Worm (Caenorhabditis elegans) whole organism, young adult: ENCODE results near the gene T19C3.6.

ENCODE experiments used
- B0336.3 ChIP-seq: fragments of 200-800 bp; sonication (Bioruptor generic); IDR thresholded peaks from 2 replicates; pipeline ENCODE4 v1.3.6; 2022; ENCODE audit warnings: missing genetic modification characterization, missing compliant biosample characterization
- C17E4.6 ChIP-seq: fragments of 200-800 bp; sonication (Bioruptor generic); IDR thresholded peaks from 2 replicates; pipeline ENCODE4 v1.3.6; 2022; ENCODE audit warnings: missing genetic modification reagents, missing genetic modification characterization, missing compliant biosample characterization
- F33H1.4 ChIP-seq: fragments of 200-800 bp; sonication (Bioruptor generic); IDR thresholded peaks from 2 replicates; pipeline ENCODE4 v1.3.6; 2022; ENCODE audit warnings: missing genetic modification reagents, missing genetic modification characterization, missing compliant biosample characterization
- F52B5.7 ChIP-seq: sonication (generic microtip); optimal IDR thresholded peaks from 2 replicates; lab custom pipeline; 2016; ENCODE audit warnings: mild to moderate bottlenecking, missing genetic modification characterization, missing compliant biosample characterization
- F55B11.4 ChIP-seq: sonication (generic microtip); optimal IDR thresholded peaks from 2 replicates; lab custom pipeline; 2016; ENCODE audit warnings: missing compliant biosample characterization, missing genetic modification characterization, borderline replicate concordance; ENCODE audit not compliant: insufficient read depth
- F57A8.1 ChIP-seq: fragments of 200-800 bp; sonication (Bioruptor generic); optimal IDR thresholded peaks from 2 replicates; lab custom pipeline; 2018; ENCODE audit warnings: mild to moderate bottlenecking, missing genetic modification characterization, moderate library complexity, missing compliant biosample characterization
- K11D2.4 ChIP-seq: fragments of 200-800 bp; sonication (Bioruptor generic); IDR thresholded peaks from 2 replicates; pipeline ENCODE4 v1.3.6; 2022; ENCODE audit warnings: missing genetic modification reagents, missing genetic modification characterization, missing compliant biosample characterization
- T07F8.4 ChIP-seq: sonication (generic microtip); optimal IDR thresholded peaks from 2 replicates; lab custom pipeline; 2016; ENCODE audit warnings: mild to moderate bottlenecking, missing genetic modification characterization, moderate library complexity, missing compliant biosample characterization
- Y67H2A.10 ChIP-seq: fragments of 200-800 bp; sonication (Bioruptor generic); conservative IDR thresholded peaks from 2 replicates; pipeline ENCODE4 v1.3.6; 2022; ENCODE audit warnings: missing genetic modification reagents, missing genetic modification characterization, missing compliant biosample characterization
- ZK185.1 ChIP-seq: sonication (generic microtip); optimal IDR thresholded peaks from 2 replicates; lab custom pipeline; 2016; ENCODE audit warnings: mild to moderate bottlenecking, missing genetic modification characterization, missing compliant biosample characterization; ENCODE audit not compliant: poor library complexity, severe bottlenecking
- aptf-3 ChIP-seq: fragments of 200-800 bp; sonication (Bioruptor generic); IDR thresholded peaks from 2 replicates; pipeline ENCODE4 v1.3.6; 2022; ENCODE audit warnings: missing genetic modification characterization, missing compliant biosample characterization
- atf-7 ChIP-seq: sonication (generic microtip); optimal IDR thresholded peaks from 2 replicates; lab custom pipeline; 2017; ENCODE audit warnings: mild to moderate bottlenecking, missing genetic modification characterization, missing compliant biosample characterization
- athp-1 ChIP-seq: sonication (generic microtip); optimal IDR thresholded peaks from 2 replicates; lab custom pipeline; 2017; ENCODE audit warnings: mild to moderate bottlenecking, missing genetic modification characterization, missing compliant biosample characterization
- cebp-2 ChIP-seq: fragments of 200-800 bp; sonication (Bioruptor generic); IDR thresholded peaks from 2 replicates; pipeline ENCODE4 v1.3.6; 2022; ENCODE audit warnings: missing genetic modification characterization, missing compliant biosample characterization
- die-1 ChIP-seq: sonication (generic microtip); optimal IDR thresholded peaks from 2 replicates; lab custom pipeline; 2016; ENCODE audit warnings: missing genotype, mild to moderate bottlenecking, missing genetic modification characterization, missing compliant biosample characterization
- egl-18 ChIP-seq: fragments of 200-800 bp; sonication (Bioruptor generic); IDR thresholded peaks from 2 replicates; pipeline ENCODE4 v1.3.6; 2022; ENCODE audit warnings: missing genetic modification reagents, missing genetic modification characterization, missing compliant biosample characterization
- ets-4 ChIP-seq: fragments of 200-800 bp; sonication (Bioruptor generic); optimal IDR thresholded peaks from 2 replicates; lab custom pipeline; 2018; ENCODE audit warnings: mild to moderate bottlenecking, missing genetic modification characterization, missing compliant biosample characterization
- hmg-20 ChIP-seq: fragments of 200-800 bp; sonication (Bioruptor generic); IDR thresholded peaks from 2 replicates; pipeline ENCODE4 v1.3.6; 2022; ENCODE audit warnings: missing genetic modification reagents, missing genetic modification characterization, missing compliant biosample characterization
- lag-1 ChIP-seq: fragments of 200-800 bp; sonication (Bioruptor generic); IDR thresholded peaks from 2 replicates; pipeline ENCODE4 v1.3.6; 2022; ENCODE audit warnings: missing genetic modification reagents, missing genetic modification characterization, missing compliant biosample characterization
- lsl-1 ChIP-seq: fragments of 200-800 bp; sonication (Bioruptor generic); optimal IDR thresholded peaks from 2 replicates; lab custom pipeline; 2018; ENCODE audit warnings: mild to moderate bottlenecking, missing genetic modification characterization, moderate library complexity, missing compliant biosample characterization
- lsy-27 ChIP-seq: sonication (generic microtip); optimal IDR thresholded peaks from 2 replicates; lab custom pipeline; 2017; ENCODE audit warnings: missing genetic modification characterization, mild to moderate bottlenecking, missing compliant biosample characterization, antibody characterized with exemption, missing genotype, borderline replicate concordance; ENCODE audit not compliant: insufficient read depth
- madf-10 ChIP-seq: sonication (generic microtip); optimal IDR thresholded peaks from 2 replicates; lab custom pipeline; 2016; ENCODE audit warnings: mild to moderate bottlenecking, missing genetic modification characterization, missing compliant biosample characterization
- mcd-1 ChIP-seq: fragments of 200-800 bp; sonication (Bioruptor generic); IDR thresholded peaks from 2 replicates; pipeline ENCODE4 v1.3.6; 2022; ENCODE audit warnings: missing genetic modification reagents, missing genetic modification characterization, missing compliant biosample characterization
- mes-4 ChIP-seq: sonication (generic microtip); optimal IDR thresholded peaks from 2 replicates; lab custom pipeline; 2016; ENCODE audit warnings: missing genotype, missing genetic modification characterization, missing compliant biosample characterization
- mxl-1 ChIP-seq: sonication (generic microtip); optimal IDR thresholded peaks from 2 replicates; lab custom pipeline; 2016; ENCODE audit warnings: missing genetic modification characterization, missing compliant biosample characterization
- nfyb-1 ChIP-seq: fragments of 200-800 bp; sonication (Bioruptor generic); IDR thresholded peaks from 2 replicates; pipeline ENCODE4 v1.3.6; 2022; ENCODE audit warnings: missing genetic modification reagents, missing genetic modification characterization, missing compliant biosample characterization
- nhr-27 ChIP-seq: fragments of 200-800 bp; sonication (Bioruptor generic); optimal IDR thresholded peaks from 2 replicates; lab custom pipeline; 2018; ENCODE audit warnings: mild to moderate bottlenecking, missing genetic modification characterization, moderate library complexity, missing compliant biosample characterization
- pbrm-1 ChIP-seq: fragments of 200-800 bp; sonication (Bioruptor generic); IDR thresholded peaks from 2 replicates; pipeline ENCODE4 v1.3.6; 2022; ENCODE audit warnings: missing genetic modification reagents, missing genetic modification characterization, missing compliant biosample characterization
- rpc-1 ChIP-seq, 2 experiments: fragments of 150-350 bp in 1 of 2; sonication (generic microtip) in 1 of 2; optimal IDR thresholded peaks; 2 replicates each; lab custom pipeline; 2014 to 2018; ENCODE audit warnings: missing biosample characterization in 1 of 2, missing genetic modification characterization in 1 of 2, missing genetic modification reagents in 1 of 2, missing genotype in 1 of 2
- snpc-4 ChIP-seq, 5 experiments: fragments of 150-350 bp in 1 of 5; sonication (generic microtip) in 4 of 5; optimal IDR thresholded peaks; 2 replicates each; lab custom pipeline; 2014 to 2018; ENCODE audit warnings: missing genetic modification characterization in 5 of 5, missing biosample characterization in 3 of 5, antibody characterized with exemption in 2 of 5, mild to moderate bottlenecking in 2 of 5, missing compliant biosample characterization in 2 of 5, missing genotype in 2 of 5, moderate library complexity in 2 of 5, missing genetic modification reagents in 1 of 5
- tbx-9 ChIP-seq: sonication (generic microtip); optimal IDR thresholded peaks from 2 replicates; lab custom pipeline; 2016; ENCODE audit warnings: borderline replicate concordance, missing genetic modification characterization, inconsistent platforms, missing compliant biosample characterization
- unc-130 ChIP-seq: sonication (generic microtip); optimal IDR thresholded peaks from 2 replicates; lab custom pipeline; 2016; ENCODE audit warnings: missing genetic modification reagents, missing genetic modification characterization, missing compliant biosample characterization
- zfh-2 ChIP-seq: fragments of 200-800 bp; sonication (Bioruptor generic); conservative IDR thresholded peaks from 2 replicates; pipeline ENCODE4 v1.3.6; 2022; ENCODE audit warnings: missing genetic modification reagents, missing genetic modification characterization, missing compliant biosample characterization
- ztf-25 ChIP-seq: fragments of 200-800 bp; sonication (Bioruptor generic); IDR thresholded peaks from 2 replicates; pipeline ENCODE4 v1.3.6; 2022; ENCODE audit warnings: missing genetic modification reagents, missing genetic modification characterization, missing compliant biosample characterization

The T19C3.6 gene

ce11 chrIII:611900-612299 lies 19.4 kb downstream of the T19C3.6 start:
- TF ChIP-seq rpc-1 (optimal IDR thresholded peaks at IDR 0.05; lab: Kevin White, UChicago) (no peak), rpc-1 (tag; optimal IDR thresholded peaks at IDR 0.05; lab: Kevin White, UChicago) (no peak), F57A8.1 (GFP tag; lab: Kevin White, UChicago) (no peak), F52B5.7 (tag; lab: Kevin White, UChicago) (no peak), lsl-1 (GFP tag; lab: Kevin White, UChicago) (no peak), nfyb-1 (GFP tag; lab: Robert Waterston, UW) (no peak), aptf-3 (GFP tag; lab: Robert Waterston, UW) (no peak), mes-4 (tag; lab: Kevin White, UChicago) (no peak), die-1 (tag; lab: Kevin White, UChicago) (no peak), lag-1 (GFP tag; lab: Robert Waterston, UW) (no peak), atf-7 (no peak), Y67H2A.10 (GFP tag; lab: Robert Waterston, UW) (no peak), B0336.3 (no peak), ets-4 (GFP tag; lab: Kevin White, UChicago) (no peak), ztf-25 (GFP tag; lab: Robert Waterston, UW) (no peak)

- no peak for TF ChIP-seq F55B11.4 (tag; lab: Kevin White, UChicago)
- TF ChIP-seq atf-7 = no peak
- TF ChIP-seq lsy-27 (tag; lab: Kevin White, UChicago) = no peak
- no peak for TF ChIP-seq madf-10 (tag; lab: Kevin White, UChicago)
- no peak for TF ChIP-seq athp-1 (tag; lab: Kevin White, UChicago)
- no peak for TF ChIP-seq egl-18 (GFP tag; lab: Robert Waterston, UW)
- TF ChIP-seq cebp-2 (GFP tag; lab: Robert Waterston, UW) = no peak
- no peak for TF ChIP-seq tbx-9 (tag; lab: Kevin White, UChicago)
- no peak for TF ChIP-seq mcd-1 (GFP tag; lab: Robert Waterston, UW)
- no peak for TF ChIP-seq mxl-1
- TF ChIP-seq ZK185.1 (tag; lab: Kevin White, UChicago) = no peak
- TF ChIP-seq C17E4.6 (GFP tag; lab: Robert Waterston, UW) = no peak
- TF ChIP-seq F33H1.4 (GFP tag; lab: Robert Waterston, UW) = no peak
- no peak for TF ChIP-seq pbrm-1 (GFP tag; lab: Robert Waterston, UW)
- TF ChIP-seq nhr-27 (tag; lab: Kevin White, UChicago) = no peak
- TF ChIP-seq hmg-20 = no peak
- no peak for TF ChIP-seq zfh-2 (GFP tag; lab: Robert Waterston, UW)
- no peak for TF ChIP-seq snpc-4 (GFP tag; optimal IDR thresholded peaks at IDR 0.05; lab: Kevin White, UChicago)
- TF ChIP-seq snpc-4 (tag; optimal IDR thresholded peaks at IDR 0.05; lab: Kevin White, UChicago) = no peak
- no peak for TF ChIP-seq K11D2.4
- no peak for TF ChIP-seq T07F8.4 (tag; lab: Kevin White, UChicago)
These were observed 21.8 kb downstream of the T19C3.6 start, which contains the start of gene best-17 for ce11 chrIII:609549-609948. TSS of gene best-17 (minus strand) at chrIII:609649.

- TF ChIP-seq egl-18 (GFP tag; lab: Robert Waterston, UW) (no peak), snpc-4 (GFP tag; optimal IDR thresholded peaks at IDR 0.05; lab: Kevin White, UChicago) (no peak), snpc-4 (tag; optimal IDR thresholded peaks at IDR 0.05; lab: Kevin White, UChicago) (no peak), unc-130 (GFP tag; lab: Kevin White, UChicago) (no peak), ets-4 (GFP tag; lab: Kevin White, UChicago) (no peak)
These were observed 25.8 kb downstream of the T19C3.6 start, which contains the start of the genes Y55B1AR.4 and ttr-7 for ce11 chrIII:605415-606054. TSS of gene Y55B1AR.4 (minus strand) at chrIII:605515. TSS of gene ttr-7 (plus strand) at chrIII:606004.
